Worm (Caenorhabditis elegans): ENCODE measurements around the gene pnk-4.
A peak's percentile ranks its signal among the peaks of the same experiment; 100 is the strongest.

pnk-4 gene

DNA sequence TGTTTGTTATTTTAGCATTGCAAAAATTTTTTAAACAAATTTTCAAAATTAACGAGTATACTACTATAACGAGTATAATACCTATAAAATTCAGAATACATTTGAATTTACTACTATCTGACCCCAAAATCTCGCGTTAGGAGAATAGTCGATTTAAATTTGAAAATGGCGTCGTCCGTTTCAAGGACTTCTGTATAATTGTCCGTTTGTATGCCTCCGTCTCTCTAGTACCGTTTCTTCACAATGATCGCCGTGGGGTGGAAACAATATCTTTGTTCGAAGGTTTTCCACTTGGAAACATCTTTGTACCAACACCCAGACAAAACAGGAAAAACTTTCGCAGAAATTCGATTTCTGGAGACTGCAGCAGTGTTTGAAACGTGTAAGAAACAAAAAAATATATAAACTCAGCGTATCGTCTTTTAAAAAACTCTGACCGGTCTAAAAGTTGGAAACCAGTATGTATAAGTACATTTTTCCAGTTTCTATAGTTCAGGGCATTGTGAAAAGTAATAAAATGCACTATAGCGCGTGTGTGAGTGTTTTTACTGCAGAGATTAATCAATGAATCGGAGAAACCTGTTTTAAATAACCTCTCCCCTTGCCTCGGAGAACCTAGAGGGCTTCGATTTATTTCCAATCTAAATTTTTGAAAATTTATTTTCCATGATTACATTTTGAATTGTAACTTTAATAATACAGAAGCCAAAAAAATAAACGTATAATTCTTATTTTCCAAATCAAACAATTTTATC is 50.3 kb downstream of the pnk-4 start:
- TF ChIP-seq aha-1 (tag), result peak; percentile 69
- no peak for TF ChIP-seq set-16 (GFP tag; IDR thresholded peaks at IDR 0.05)

- TF ChIP-seq nhr-111 (GFP tag; optimal IDR thresholded peaks at IDR 0.05), result no peak
- TF ChIP-seq cey-2 (tag; optimal IDR thresholded peaks at IDR 0.05; ENCODE audit: borderline replicate concordance, insufficient read depth), result no peak
- TF ChIP-seq F49E8.2 (tag; optimal IDR thresholded peaks at IDR 0.05; ENCODE audit: borderline replicate concordance), result no peak
- TF ChIP-seq zfp-3 (GFP tag; conservative IDR thresholded peaks at IDR 0.05), result no peak
- no peak for TF ChIP-seq unc-130 (GFP tag; optimal IDR thresholded peaks at IDR 0.05)
- no peak for TF ChIP-seq dmd-6 (GFP tag; IDR thresholded peaks at IDR 0.05)
- no peak for TF ChIP-seq Y48G9A.11 (GFP tag; IDR thresholded peaks at IDR 0.05)
- no peak for TF ChIP-seq ceh-82 (tag; optimal IDR thresholded peaks at IDR 0.05)
- no peak for TF ChIP-seq nhr-10 (tag; optimal IDR thresholded peaks at IDR 0.05)
- no peak for TF ChIP-seq ces-1 (GFP tag; optimal IDR thresholded peaks at IDR 0.05)
- TF ChIP-seq lin-13 (GFP tag; optimal IDR thresholded peaks at IDR 0.05), result no peak
- TF ChIP-seq madf-5 (GFP tag; IDR thresholded peaks at IDR 0.05), result no peak
- no peak for TF ChIP-seq ama-1 (optimal IDR thresholded peaks at IDR 0.05)
- TF ChIP-seq snpc-4 (tag; optimal IDR thresholded peaks at IDR 0.05), result no peak
- no peak for TF ChIP-seq zfp-2 (tag; optimal IDR thresholded peaks at IDR 0.05)
- TF ChIP-seq rbr-2 (tag; optimal IDR thresholded peaks at IDR 0.05), result no peak
- peak; percentile 50 for TF ChIP-seq hlh-11 (tag; optimal IDR thresholded peaks at IDR 0.05)
- peak; percentile 85; the same call in 1 of the 2 replicates for TF ChIP-seq set-16 (GFP tag; IDR thresholded peaks at IDR 0.05)
- no peak for TF ChIP-seq zag-1 (tag; optimal IDR thresholded peaks at IDR 0.05)
- peak in 1 of 2 experiments; percentile 17 for TF ChIP-seq hif-1 (tag; optimal IDR thresholded peaks at IDR 0.05)
- no peak for TF ChIP-seq mdl-1 (tag; optimal IDR thresholded peaks at IDR 0.05)
- no peak for TF ChIP-seq spr-1 (tag; optimal IDR thresholded peaks at IDR 0.05)
- TF ChIP-seq aha-1 (tag), result no peak
- no peak for TF ChIP-seq skn-1 (tag; optimal IDR thresholded peaks at IDR 0.05)
- TF ChIP-seq nhr-237 (tag; optimal IDR thresholded peaks at IDR 0.05), result no peak
- no peak for TF ChIP-seq ZK337.2 (GFP tag; IDR thresholded peaks at IDR 0.05)
- no peak for TF ChIP-seq zip-2 (tag; optimal IDR thresholded peaks at IDR 0.05)
- no peak for TF ChIP-seq egl-43 (GFP tag; IDR thresholded peaks at IDR 0.05)
- TF ChIP-seq attf-4 (tag; optimal IDR thresholded peaks at IDR 0.05), result no peak
- TF ChIP-seq unc-62 (GFP tag; optimal IDR thresholded peaks at IDR 0.05 in 1 of 2), result peak in 1 of 2 experiments; percentile 42
- no peak for TF ChIP-seq unc-62 (tag; optimal IDR thresholded peaks at IDR 0.05)
- TF ChIP-seq lin-38 (GFP tag; IDR thresholded peaks at IDR 0.05), result no peak
- TF ChIP-seq nhr-28 (tag; optimal IDR thresholded peaks at IDR 0.05), result no peak
- TF ChIP-seq mep-1 (tag; optimal IDR thresholded peaks at IDR 0.05), result peak; percentile 37
- no peak for TF ChIP-seq ceh-44 (GFP tag; IDR thresholded peaks at IDR 0.05)
- TF ChIP-seq F37D6.2 (tag; optimal IDR thresholded peaks at IDR 0.05), result no peak
- TF ChIP-seq ceh-62 (tag; optimal IDR thresholded peaks at IDR 0.05), result no peak
- no peak for TF ChIP-seq nhr-48 (tag; optimal IDR thresholded peaks at IDR 0.05)
- no peak for TF ChIP-seq nhr-77 (tag; optimal IDR thresholded peaks at IDR 0.05)
- TF ChIP-seq gei-8 (GFP tag; optimal IDR thresholded peaks at IDR 0.05), result no peak
- TF ChIP-seq mxl-2 (GFP tag; conservative IDR thresholded peaks at IDR 0.05), result no peak
- TF ChIP-seq lin-15B (tag; optimal IDR thresholded peaks at IDR 0.05), result no peak
- TF ChIP-seq hmg-1.1 (GFP tag; IDR thresholded peaks at IDR 0.05), result peak; percentile 80
- no peak for TF ChIP-seq ceh-20 (GFP tag; IDR thresholded peaks at IDR 0.05)
- TF ChIP-seq lsy-2 (tag; optimal IDR thresholded peaks at IDR 0.05), result no peak
- no peak for TF ChIP-seq daf-12 (tag; optimal IDR thresholded peaks at IDR 0.05)
- no peak for TF ChIP-seq daf-16 (GFP tag; optimal IDR thresholded peaks at IDR 0.05)
- no peak for TF ChIP-seq daf-16 (tag; optimal IDR thresholded peaks at IDR 0.05)
- TF ChIP-seq F26F4.8 (GFP tag; conservative IDR thresholded peaks at IDR 0.05), result no peak
- TF ChIP-seq daf-19 (GFP tag; conservative IDR thresholded peaks at IDR 0.05), result no peak
These were observed 52.5 kb downstream of the pnk-4 start for ce11 chrX:5140177-5140576.
